Worm (Caenorhabditis elegans) whole organism, early embryonic: ENCODE measurements around the gene nfki-1.

Experiments used
- B0310.2 ChIP-seq: sonication (generic microtip); optimal IDR thresholded peaks from 2 replicates; lab custom pipeline; 2016; ENCODE audit warnings: mild to moderate bottlenecking, missing genetic modification characterization, missing compliant biosample characterization
- F13C5.2 ChIP-seq: sonication (generic microtip); optimal IDR thresholded peaks from 2 replicates; lab custom pipeline; 2017; ENCODE audit warnings: mild to moderate bottlenecking, missing genetic modification characterization, inconsistent platforms, missing compliant biosample characterization
- aly-1 ChIP-seq: sonication (generic microtip); optimal IDR thresholded peaks from 2 replicates; lab custom pipeline; 2016; ENCODE audit warnings: missing genetic modification characterization, missing compliant biosample characterization
- ama-1 ChIP-seq: fragments of 150-350 bp; optimal IDR thresholded peaks from 2 replicates; lab custom pipeline; 2014
- ceh-13 ChIP-seq: fragments of 200-800 bp; sonication (Bioruptor generic); optimal IDR thresholded peaks from 2 replicates; lab custom pipeline; 2018; ENCODE audit warnings: mild to moderate bottlenecking, missing genetic modification characterization, missing compliant biosample characterization
- ceh-36 ChIP-seq: sonication (generic microtip); optimal IDR thresholded peaks from 2 replicates; lab custom pipeline; 2016; ENCODE audit warnings: missing genetic modification characterization, inconsistent platforms, missing compliant biosample characterization
- ets-7 ChIP-seq: sonication (generic microtip); optimal IDR thresholded peaks from 2 replicates; lab custom pipeline; 2016; ENCODE audit warnings: missing genotype, missing genetic modification characterization, missing compliant biosample characterization
- flt-1 ChIP-seq: fragments of 200-800 bp; sonication (Bioruptor generic); IDR thresholded peaks from 2 replicates; pipeline ENCODE4 v1.3.6; 2022; ENCODE audit warnings: missing genetic modification characterization, missing compliant biosample characterization
- hmbx-1 ChIP-seq: sonication (generic microtip); optimal IDR thresholded peaks from 2 replicates; lab custom pipeline; 2016; ENCODE audit warnings: mild to moderate bottlenecking, missing genetic modification characterization, missing compliant biosample characterization
- hmg-4 ChIP-seq: fragments of 200-800 bp; sonication (Bioruptor generic); optimal IDR thresholded peaks from 2 replicates; lab custom pipeline; 2018; ENCODE audit warnings: mild to moderate bottlenecking, missing genetic modification characterization, missing compliant biosample characterization
- hnd-1 ChIP-seq: sonication (generic microtip); optimal IDR thresholded peaks from 2 replicates; lab custom pipeline; 2016; ENCODE audit warnings: missing genetic modification characterization, missing compliant biosample characterization
- pes-1 ChIP-seq: fragments of 200-800 bp; sonication (Bioruptor generic); IDR thresholded peaks from 2 replicates; pipeline ENCODE4 v1.3.6; 2022; ENCODE audit warnings: missing genetic modification reagents, missing genetic modification characterization, missing compliant biosample characterization
- scrt-1 ChIP-seq: fragments of 200-800 bp; sonication (Bioruptor generic); IDR thresholded peaks from 2 replicates; pipeline ENCODE4 v1.3.6; 2022; ENCODE audit warnings: missing genetic modification characterization, missing compliant biosample characterization
- sea-1 ChIP-seq: fragments of 200-800 bp; sonication (Bioruptor generic); conservative IDR thresholded peaks from 2 replicates; pipeline ENCODE4 v1.3.6; 2022; ENCODE audit warnings: missing genetic modification characterization, missing compliant biosample characterization
- tbx-11 ChIP-seq: fragments of 200-800 bp; sonication (Bioruptor generic); IDR thresholded peaks from 2 replicates; pipeline ENCODE4 v1.3.6; 2022; ENCODE audit warnings: missing genetic modification characterization, missing compliant biosample characterization
- tbx-37 ChIP-seq: fragments of 200-800 bp; sonication (Bioruptor generic); conservative IDR thresholded peaks from 2 replicates; pipeline ENCODE4 v1.3.6; 2022; ENCODE audit warnings: missing genetic modification reagents, missing genetic modification characterization, missing compliant biosample characterization
- tra-4 ChIP-seq: sonication (generic microtip); optimal IDR thresholded peaks from 2 replicates; lab custom pipeline; 2017; ENCODE audit warnings: missing genetic modification characterization, missing compliant biosample characterization

Gene nfki-1

DNA sequence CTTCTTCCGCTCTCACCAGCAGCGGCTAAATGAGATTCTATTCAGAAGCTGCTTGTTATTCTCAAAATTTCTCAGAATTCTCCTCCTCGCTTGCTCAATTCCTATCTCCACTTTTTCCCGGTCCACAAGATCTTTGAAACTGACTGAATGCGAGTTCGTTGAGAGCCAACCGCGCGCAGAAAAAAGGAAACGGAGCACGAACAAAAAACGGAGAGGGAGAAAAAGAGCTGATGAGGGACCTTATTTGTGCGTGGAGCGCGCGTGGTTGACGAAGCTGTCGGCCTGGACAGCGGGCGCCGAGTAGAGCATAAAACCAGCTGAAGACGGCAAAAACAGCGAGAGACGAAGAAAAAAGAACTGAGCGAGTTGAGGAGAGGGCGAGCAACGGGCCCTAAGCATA lies 12.9 kb upstream of the nfki-1 start:
- TF ChIP-seq tbx-11 (GFP tag; lab: Robert Waterston, UW), result no peak
- TF ChIP-seq flt-1 (GFP tag; lab: Robert Waterston, UW), result no peak
- TF ChIP-seq aly-1, result no peak
- no peak for TF ChIP-seq pes-1 (GFP tag; lab: Robert Waterston, UW)
- no peak for TF ChIP-seq hmbx-1
- TF ChIP-seq B0310.2 (tag; lab: Kevin White, UChicago), result no peak
- TF ChIP-seq sea-1, result no peak
- TF ChIP-seq hnd-1 (tag; lab: Kevin White, UChicago), result no peak
- no peak for TF ChIP-seq ceh-13 (GFP tag; lab: Kevin White, UChicago)
- TF ChIP-seq F13C5.2 (tag; lab: Kevin White, UChicago), result no peak
- TF ChIP-seq tbx-37 (GFP tag; lab: Robert Waterston, UW), result no peak
- TF ChIP-seq ama-1 (lab: Kevin White, UChicago), result no peak
- no peak for TF ChIP-seq ets-7 (tag; lab: Kevin White, UChicago)
- no peak for TF ChIP-seq scrt-1 (GFP tag; lab: Robert Waterston, UW)

DNA sequence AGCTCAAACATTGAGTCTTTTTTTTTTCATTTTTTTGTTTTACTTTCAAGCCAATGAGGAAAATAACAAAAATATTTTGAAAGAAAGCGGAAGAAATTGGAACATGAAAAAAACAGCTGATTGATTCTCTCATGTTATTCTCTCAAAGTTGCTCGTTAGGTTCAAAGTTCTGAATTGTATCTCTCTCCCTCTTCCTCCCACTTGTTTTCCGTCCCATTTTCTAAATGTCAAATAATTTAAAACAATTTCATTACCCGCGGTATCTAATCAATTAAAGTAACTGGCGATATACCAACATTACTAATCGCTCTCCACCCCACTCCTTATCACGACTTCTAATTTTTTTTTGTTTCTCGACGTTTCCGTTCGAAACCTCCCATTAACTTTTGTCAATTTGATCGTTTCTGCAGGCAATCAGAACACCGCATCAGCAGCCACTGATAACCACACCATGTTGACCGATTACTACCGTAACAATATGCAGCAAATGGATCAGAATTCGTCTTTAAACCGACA lies 12.2 kb upstream of the nfki-1 start:
- TF ChIP-seq tra-4 (tag; lab: Kevin White, UChicago), result no peak
- TF ChIP-seq scrt-1 (GFP tag; lab: Robert Waterston, UW), result no peak
- TF ChIP-seq aly-1, result no peak

DNA sequence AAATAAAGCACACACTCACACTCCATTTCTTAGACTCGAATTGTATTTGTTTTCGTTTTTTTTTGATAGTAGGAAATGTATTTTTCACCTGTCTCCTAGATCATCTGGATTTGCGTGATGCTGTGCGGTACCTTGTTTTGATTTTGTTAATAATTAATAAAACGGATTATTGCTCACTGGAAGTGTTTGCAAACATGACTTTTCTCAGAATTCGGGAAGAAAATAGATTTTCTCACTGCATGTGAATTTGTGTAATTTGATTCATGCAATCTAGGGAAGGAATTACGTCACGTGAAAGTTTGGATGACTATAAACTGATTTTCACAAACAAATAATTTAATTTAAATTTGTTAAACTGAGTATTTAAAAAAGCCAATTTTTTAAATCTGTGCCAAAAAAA lies 11.1 kb upstream of the nfki-1 start:
- TF ChIP-seq tra-4 (tag; lab: Kevin White, UChicago), result no peak

DNA sequence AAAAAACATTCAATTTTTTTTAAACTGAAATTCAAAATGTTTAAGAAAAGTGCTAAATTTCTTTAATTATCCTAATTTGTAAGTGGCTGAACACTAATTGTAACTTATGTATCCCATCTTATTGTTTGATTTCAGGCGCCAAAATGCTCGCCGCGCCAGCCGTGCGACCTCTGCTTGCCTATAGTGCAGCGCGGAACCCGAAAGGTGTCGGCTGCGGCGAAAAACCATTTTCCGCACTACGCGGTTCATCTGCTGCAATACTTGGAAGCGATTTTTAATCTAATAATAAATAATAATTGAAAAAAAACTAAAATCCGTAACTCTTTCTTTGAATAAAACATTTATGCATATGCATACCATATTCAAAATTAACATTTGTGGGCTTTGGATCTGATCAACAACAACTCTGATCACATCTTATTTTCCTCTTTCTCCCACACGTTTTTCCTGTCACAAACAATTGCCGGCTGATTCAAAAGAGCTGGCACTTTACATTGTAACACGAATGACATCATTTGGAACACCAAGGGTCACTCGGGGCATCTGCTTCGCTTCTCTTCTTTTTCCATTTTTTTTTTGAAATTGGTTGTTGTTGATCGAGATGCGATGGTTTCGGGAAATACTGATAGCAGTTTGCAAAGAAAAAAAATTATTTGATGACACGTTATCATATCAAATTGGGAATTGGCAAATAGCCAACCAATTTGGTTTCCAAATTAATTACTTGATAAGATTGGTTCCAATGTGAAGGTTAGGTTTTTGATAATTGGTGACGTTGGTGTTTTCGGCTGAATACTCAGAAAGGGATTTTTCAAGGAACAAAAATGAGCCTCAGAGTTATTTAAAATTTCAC lies 9.5 kb upstream of the nfki-1 start:
- TF ChIP-seq tra-4 (tag; lab: Kevin White, UChicago) (no peak), scrt-1 (GFP tag; lab: Robert Waterston, UW) (no peak), hmg-4 (GFP tag; lab: Kevin White, UChicago) (no peak), B0310.2 (tag; lab: Kevin White, UChicago) (no peak), ama-1 (lab: Kevin White, UChicago) (no peak), aly-1 (no peak), tbx-37 (GFP tag; lab: Robert Waterston, UW) (no peak), sea-1 (no peak), hnd-1 (tag; lab: Kevin White, UChicago) (no peak), hmbx-1 (no peak), ceh-36 (tag; lab: Kevin White, UChicago) (no peak), flt-1 (GFP tag; lab: Robert Waterston, UW) (no peak), F13C5.2 (tag; lab: Kevin White, UChicago) (no peak), tbx-11 (GFP tag; lab: Robert Waterston, UW) (no peak), ets-7 (tag; lab: Kevin White, UChicago) (no peak), pes-1 (GFP tag; lab: Robert Waterston, UW) (no peak), ceh-13 (GFP tag; lab: Kevin White, UChicago) (no peak)

ce11 chrX:15347680-15348079 lies 7.4 kb upstream of the nfki-1 start:
- TF ChIP-seq tbx-37 (GFP tag; lab: Robert Waterston, UW), result no peak
- no peak for TF ChIP-seq tra-4 (tag; lab: Kevin White, UChicago)
- TF ChIP-seq ets-7 (tag; lab: Kevin White, UChicago), result no peak
- peak; percentile 18; the same call in 1 of the 2 replicates for TF ChIP-seq flt-1 (GFP tag; lab: Robert Waterston, UW)
- TF ChIP-seq hmg-4 (GFP tag; lab: Kevin White, UChicago), result peak; percentile 79
- TF ChIP-seq hnd-1 (tag; lab: Kevin White, UChicago), result no peak
- TF ChIP-seq F13C5.2 (tag; lab: Kevin White, UChicago), result no peak
- TF ChIP-seq tbx-11 (GFP tag; lab: Robert Waterston, UW), result no peak
- no peak for TF ChIP-seq ama-1 (lab: Kevin White, UChicago)

ce11 chrX:15352871-15353270 lies 2.2 kb upstream of the nfki-1 start:
- TF ChIP-seq tbx-11 (GFP tag; lab: Robert Waterston, UW) (no peak), ceh-36 (tag; lab: Kevin White, UChicago) (no peak), tra-4 (tag; lab: Kevin White, UChicago) (no peak), ets-7 (tag; lab: Kevin White, UChicago) (no peak), ama-1 (lab: Kevin White, UChicago) (no peak), F13C5.2 (tag; lab: Kevin White, UChicago) (no peak), aly-1 (no peak), ceh-13 (GFP tag; lab: Kevin White, UChicago) (no peak), B0310.2 (tag; lab: Kevin White, UChicago) (no peak), pes-1 (GFP tag; lab: Robert Waterston, UW) (no peak)

ce11 chrX:15353874-15354480 lies 1.1 kb upstream of the nfki-1 start:
- TF ChIP-seq hmg-4 (GFP tag; lab: Kevin White, UChicago), result peak; percentile 23
- TF ChIP-seq flt-1 (GFP tag; lab: Robert Waterston, UW), result no peak
